Worm (Caenorhabditis elegans) whole organism, early embryonic: ENCODE results near the gene exh-1.

ENCODE experiments used
- B0310.2 ChIP-seq: sonication (generic microtip); optimal IDR thresholded peaks from 2 replicates; lab custom pipeline; 2016; ENCODE audit warnings: mild to moderate bottlenecking, missing genetic modification characterization, missing compliant biosample characterization
- F13C5.2 ChIP-seq: sonication (generic microtip); optimal IDR thresholded peaks from 2 replicates; lab custom pipeline; 2017; ENCODE audit warnings: mild to moderate bottlenecking, missing genetic modification characterization, inconsistent platforms, missing compliant biosample characterization
- aly-1 ChIP-seq: sonication (generic microtip); optimal IDR thresholded peaks from 2 replicates; lab custom pipeline; 2016; ENCODE audit warnings: missing genetic modification characterization, missing compliant biosample characterization
- ama-1 ChIP-seq: fragments of 150-350 bp; optimal IDR thresholded peaks from 2 replicates; lab custom pipeline; 2014
- ceh-13 ChIP-seq: fragments of 200-800 bp; sonication (Bioruptor generic); optimal IDR thresholded peaks from 2 replicates; lab custom pipeline; 2018; ENCODE audit warnings: mild to moderate bottlenecking, missing genetic modification characterization, missing compliant biosample characterization
- ceh-36 ChIP-seq: sonication (generic microtip); optimal IDR thresholded peaks from 2 replicates; lab custom pipeline; 2016; ENCODE audit warnings: missing genetic modification characterization, inconsistent platforms, missing compliant biosample characterization
- ets-7 ChIP-seq: sonication (generic microtip); optimal IDR thresholded peaks from 2 replicates; lab custom pipeline; 2016; ENCODE audit warnings: missing genotype, missing genetic modification characterization, missing compliant biosample characterization
- flt-1 ChIP-seq: fragments of 200-800 bp; sonication (Bioruptor generic); IDR thresholded peaks from 2 replicates; pipeline ENCODE4 v1.3.6; 2022; ENCODE audit warnings: missing genetic modification characterization, missing compliant biosample characterization
- hmbx-1 ChIP-seq: sonication (generic microtip); optimal IDR thresholded peaks from 2 replicates; lab custom pipeline; 2016; ENCODE audit warnings: mild to moderate bottlenecking, missing genetic modification characterization, missing compliant biosample characterization
- hmg-4 ChIP-seq: fragments of 200-800 bp; sonication (Bioruptor generic); optimal IDR thresholded peaks from 2 replicates; lab custom pipeline; 2018; ENCODE audit warnings: mild to moderate bottlenecking, missing genetic modification characterization, missing compliant biosample characterization
- hnd-1 ChIP-seq: sonication (generic microtip); optimal IDR thresholded peaks from 2 replicates; lab custom pipeline; 2016; ENCODE audit warnings: missing genetic modification characterization, missing compliant biosample characterization
- pes-1 ChIP-seq: fragments of 200-800 bp; sonication (Bioruptor generic); IDR thresholded peaks from 2 replicates; pipeline ENCODE4 v1.3.6; 2022; ENCODE audit warnings: missing genetic modification reagents, missing genetic modification characterization, missing compliant biosample characterization
- scrt-1 ChIP-seq: fragments of 200-800 bp; sonication (Bioruptor generic); IDR thresholded peaks from 2 replicates; pipeline ENCODE4 v1.3.6; 2022; ENCODE audit warnings: missing genetic modification characterization, missing compliant biosample characterization
- sea-1 ChIP-seq: fragments of 200-800 bp; sonication (Bioruptor generic); conservative IDR thresholded peaks from 2 replicates; pipeline ENCODE4 v1.3.6; 2022; ENCODE audit warnings: missing genetic modification characterization, missing compliant biosample characterization
- tbx-11 ChIP-seq: fragments of 200-800 bp; sonication (Bioruptor generic); IDR thresholded peaks from 2 replicates; pipeline ENCODE4 v1.3.6; 2022; ENCODE audit warnings: missing genetic modification characterization, missing compliant biosample characterization
- tbx-37 ChIP-seq: fragments of 200-800 bp; sonication (Bioruptor generic); conservative IDR thresholded peaks from 2 replicates; pipeline ENCODE4 v1.3.6; 2022; ENCODE audit warnings: missing genetic modification reagents, missing genetic modification characterization, missing compliant biosample characterization
- tra-4 ChIP-seq: sonication (generic microtip); optimal IDR thresholded peaks from 2 replicates; lab custom pipeline; 2017; ENCODE audit warnings: missing genetic modification characterization, missing compliant biosample characterization

exh-1 gene

ce11 chrV:3146932-3147331 lies 10.0 kb upstream of the exh-1 start, which contains the start of gene srab-11:
TSS of gene srab-11 (minus strand) at chrV:3147032.
- no peak for TF ChIP-seq ceh-13 (GFP tag; lab: Kevin White, UChicago)

- TF ChIP-seq hnd-1 (tag; lab: Kevin White, UChicago) (no peak), B0310.2 (tag; lab: Kevin White, UChicago) (no peak), sea-1 (GFP tag; lab: Robert Waterston, UW) (no peak), ama-1 (lab: Kevin White, UChicago) (no peak), hmbx-1 (tag; lab: Kevin White, UChicago) (no peak), tbx-11 (GFP tag; lab: Robert Waterston, UW) (no peak), scrt-1 (GFP tag; lab: Robert Waterston, UW) (no peak), flt-1 (no peak), F13C5.2 (no peak), tra-4 (tag; lab: Kevin White, UChicago) (no peak), ceh-36 (tag; lab: Kevin White, UChicago) (no peak), ceh-13 (GFP tag; lab: Kevin White, UChicago) (no peak), aly-1 (tag; lab: Kevin White, UChicago) (no peak), ets-7 (tag; lab: Kevin White, UChicago) (no peak), tbx-37 (GFP tag; lab: Robert Waterston, UW) (no peak)
Measured at ce11 chrV:3149910-3150428, 6.9 kb upstream of the exh-1 start.

- TF ChIP-seq tra-4 (tag; lab: Kevin White, UChicago) (no peak), B0310.2 (tag; lab: Kevin White, UChicago) (no peak), hmg-4 (GFP tag; lab: Kevin White, UChicago) (no peak), ets-7 (tag; lab: Kevin White, UChicago) (no peak), hnd-1 (tag; lab: Kevin White, UChicago) (no peak), pes-1 (GFP tag; lab: Robert Waterston, UW) (no peak), tbx-37 (GFP tag; lab: Robert Waterston, UW) (no peak), hmbx-1 (tag; lab: Kevin White, UChicago) (no peak), ceh-36 (tag; lab: Kevin White, UChicago) (no peak)
Measured at ce11 chrV:3151862-3152261, 5.0 kb upstream of the exh-1 start, which contains the start of gene srab-6. TSS of gene srab-6 (minus strand) at chrV:3151962.

- TF ChIP-seq F13C5.2 (no peak), tbx-37 (GFP tag; lab: Robert Waterston, UW) (no peak), ama-1 (lab: Kevin White, UChicago) (no peak), sea-1 (GFP tag; lab: Robert Waterston, UW) (no peak), ets-7 (tag; lab: Kevin White, UChicago) (no peak), hmg-4 (GFP tag; lab: Kevin White, UChicago) (no peak), aly-1 (tag; lab: Kevin White, UChicago) (no peak), hnd-1 (tag; lab: Kevin White, UChicago) (no peak), tbx-11 (GFP tag; lab: Robert Waterston, UW) (no peak), ceh-13 (GFP tag; lab: Kevin White, UChicago) (no peak), hmbx-1 (tag; lab: Kevin White, UChicago) (no peak), scrt-1 (GFP tag; lab: Robert Waterston, UW) (no peak), B0310.2 (tag; lab: Kevin White, UChicago) (no peak), ceh-36 (tag; lab: Kevin White, UChicago) (no peak), pes-1 (GFP tag; lab: Robert Waterston, UW) (no peak)
Measured at ce11 chrV:3155072-3155471, 1.8 kb upstream of the exh-1 start, which contains the start of gene srab-7. TSS of gene srab-7 (minus strand) at chrV:3155172.

ce11 chrV:3158379-3158778 lies 1.5 kb downstream of the exh-1 start:
- TF ChIP-seq B0310.2 (tag; lab: Kevin White, UChicago) (no peak), hnd-1 (tag; lab: Kevin White, UChicago) (no peak), ets-7 (tag; lab: Kevin White, UChicago) (no peak), scrt-1 (GFP tag; lab: Robert Waterston, UW) (no peak), pes-1 (GFP tag; lab: Robert Waterston, UW) (no peak), ceh-13 (GFP tag; lab: Kevin White, UChicago) (no peak), tbx-37 (GFP tag; lab: Robert Waterston, UW) (no peak), ceh-36 (tag; lab: Kevin White, UChicago) (no peak), F13C5.2 (no peak), tbx-11 (GFP tag; lab: Robert Waterston, UW) (no peak), hmg-4 (GFP tag; lab: Kevin White, UChicago) (no peak), aly-1 (tag; lab: Kevin White, UChicago) (no peak), sea-1 (GFP tag; lab: Robert Waterston, UW) (no peak), tra-4 (tag; lab: Kevin White, UChicago) (no peak), flt-1 (no peak), ama-1 (lab: Kevin White, UChicago) (no peak)

ce11 chrV:3159252-3159651 lies 2.4 kb downstream of the exh-1 start, which contains the start of gene C36C5.12:
TSS of gene C36C5.12 (minus strand) at chrV:3159352.
- TF ChIP-seq ets-7 (tag; lab: Kevin White, UChicago) = no peak
- TF ChIP-seq ceh-36 (tag; lab: Kevin White, UChicago) = no peak
- no peak for TF ChIP-seq sea-1 (GFP tag; lab: Robert Waterston, UW)
- no peak for TF ChIP-seq hmbx-1 (tag; lab: Kevin White, UChicago)
- TF ChIP-seq ceh-13 (GFP tag; lab: Kevin White, UChicago) = no peak
- no peak for TF ChIP-seq aly-1 (tag; lab: Kevin White, UChicago)
- no peak for TF ChIP-seq tra-4 (tag; lab: Kevin White, UChicago)
- no peak for TF ChIP-seq ama-1 (lab: Kevin White, UChicago)
- no peak for TF ChIP-seq flt-1
- no peak for TF ChIP-seq hmg-4 (GFP tag; lab: Kevin White, UChicago)
- TF ChIP-seq F13C5.2 = no peak
- no peak for TF ChIP-seq B0310.2 (tag; lab: Kevin White, UChicago)
- TF ChIP-seq tbx-11 (GFP tag; lab: Robert Waterston, UW) = no peak

ce11 chrV:3162299-3162698 lies 5.4 kb downstream of the exh-1 start:
- no peak for TF ChIP-seq scrt-1 (GFP tag; lab: Robert Waterston, UW)
- no peak for TF ChIP-seq hmg-4 (GFP tag; lab: Kevin White, UChicago)
- TF ChIP-seq hnd-1 (tag; lab: Kevin White, UChicago) = no peak
- TF ChIP-seq hmbx-1 (tag; lab: Kevin White, UChicago) = no peak
- no peak for TF ChIP-seq F13C5.2
- no peak for TF ChIP-seq ceh-36 (tag; lab: Kevin White, UChicago)
- TF ChIP-seq tbx-37 (GFP tag; lab: Robert Waterston, UW) = no peak
- no peak for TF ChIP-seq tra-4 (tag; lab: Kevin White, UChicago)
- TF ChIP-seq pes-1 (GFP tag; lab: Robert Waterston, UW) = no peak
- TF ChIP-seq tbx-11 (GFP tag; lab: Robert Waterston, UW) = no peak
- no peak for TF ChIP-seq ama-1 (lab: Kevin White, UChicago)
